Fruit fly (Drosophila melanogaster): Measurements from ENCODE around the gene CG17270.

Gene CG17270

DNA sequence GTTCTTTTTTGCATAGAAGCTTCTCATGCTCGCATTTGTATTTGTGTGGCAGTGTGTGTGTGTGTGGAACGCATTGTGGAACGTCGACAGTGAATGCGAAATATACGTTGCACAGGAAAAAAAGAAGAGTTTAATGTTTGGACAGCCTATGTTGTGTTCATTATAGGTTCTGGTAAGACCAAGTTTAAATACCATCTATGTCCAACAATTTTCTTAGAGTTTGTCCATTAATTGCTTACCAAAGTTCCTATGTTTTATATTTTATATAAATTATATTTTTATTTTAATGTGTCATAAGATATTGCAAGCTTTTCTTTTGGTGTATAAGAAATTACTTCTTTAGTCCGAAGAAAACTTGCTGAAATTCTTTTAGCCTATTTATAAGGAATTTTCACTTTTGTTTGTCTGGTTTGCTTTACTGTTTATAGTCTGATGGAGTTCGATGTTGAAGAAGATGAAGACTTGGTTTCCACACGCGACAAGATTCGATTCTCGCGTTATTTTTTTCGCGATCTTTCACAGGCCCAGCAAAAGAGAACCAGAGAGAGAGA, 36.5 kb downstream of the CG17270 start:
- peak; percentile 58 for TF ChIP-seq br (GFP tag; optimal IDR thresholded peaks at IDR 0.05)
- TF ChIP-seq psq (GFP tag; optimal IDR thresholded peaks at IDR 0.05): peak; percentile 79
- TF ChIP-seq sv (GFP tag; optimal IDR thresholded peaks at IDR 0.05): no peak
- TF ChIP-seq Mio (GFP tag; optimal IDR thresholded peaks at IDR 0.05): no peak
- peak; percentile 78 for TF ChIP-seq h (GFP tag; optimal IDR thresholded peaks at IDR 0.05)
- TF ChIP-seq CG32264 (GFP tag; optimal IDR thresholded peaks at IDR 0.05): no peak
- no peak for TF ChIP-seq Rel (GFP tag; optimal IDR thresholded peaks at IDR 0.05)
- TF ChIP-seq Rel (tag; optimal IDR thresholded peaks at IDR 0.05): peak; percentile 36
- no peak for TF ChIP-seq Myc (optimal IDR thresholded peaks at IDR 0.05)
- no peak for TF ChIP-seq Abd-B (GFP tag; optimal IDR thresholded peaks at IDR 0.05)
- TF ChIP-seq Dfd (GFP tag; optimal IDR thresholded peaks at IDR 0.05): no peak
- no peak for TF ChIP-seq CrebA (GFP tag; optimal IDR thresholded peaks at IDR 0.05; ENCODE audit: borderline replicate concordance)
- no peak for TF ChIP-seq Jra (GFP tag; optimal IDR thresholded peaks at IDR 0.05)
- peak; percentile 91 for TF ChIP-seq rgr (GFP tag; optimal IDR thresholded peaks at IDR 0.05)
- TF ChIP-seq CG9705 (GFP tag; optimal IDR thresholded peaks at IDR 0.05): peak; percentile 67
- TF ChIP-seq usp (GFP tag; optimal IDR thresholded peaks at IDR 0.05): no peak
- TF ChIP-seq tai (GFP tag; optimal IDR thresholded peaks at IDR 0.05): no peak
- TF ChIP-seq woc (GFP tag; optimal IDR thresholded peaks at IDR 0.05): peak; percentile 48
- TF ChIP-seq ey (GFP tag; optimal IDR thresholded peaks at IDR 0.05): peak; percentile 72
- TF ChIP-seq brk (GFP tag; optimal IDR thresholded peaks at IDR 0.05): no peak
- peak; percentile 82 for TF ChIP-seq dmrt93B (GFP tag; optimal IDR thresholded peaks at IDR 0.05)
- peak in 1 of 2 experiments; percentile 91 for TF ChIP-seq foxo (GFP tag; optimal IDR thresholded peaks at IDR 0.05)
- TF ChIP-seq HLH106 (tag; optimal IDR thresholded peaks at IDR 0.05): peak; percentile 89
- TF ChIP-seq Sp1 (GFP tag; optimal IDR thresholded peaks at IDR 0.05): peak; percentile 89
- TF ChIP-seq Hnf4 (GFP tag; optimal IDR thresholded peaks at IDR 0.05): peak; percentile 6
- no peak for TF ChIP-seq GATAd (GFP tag; optimal IDR thresholded peaks at IDR 0.05)
- no peak for TF ChIP-seq N (GFP tag; optimal IDR thresholded peaks at IDR 0.05)
- no peak for TF ChIP-seq dsf (GFP tag; optimal IDR thresholded peaks at IDR 0.05; ENCODE audit: borderline replicate concordance)
- no peak for TF ChIP-seq pan (optimal IDR thresholded peaks at IDR 0.05)
- TF ChIP-seq sage (GFP tag; optimal IDR thresholded peaks at IDR 0.05): peak; percentile 56
- peak; percentile 82 for TF ChIP-seq fru (GFP tag; optimal IDR thresholded peaks at IDR 0.05)
- TF ChIP-seq Hr78 (GFP tag; optimal IDR thresholded peaks at IDR 0.05): no peak
- TF ChIP-seq lola (GFP tag; optimal IDR thresholded peaks at IDR 0.05): no peak
- no peak for TF ChIP-seq Dif (GFP tag; optimal IDR thresholded peaks at IDR 0.05; ENCODE audit: partially characterized antibody)
- TF ChIP-seq Vsx2 (GFP tag; optimal IDR thresholded peaks at IDR 0.05; ENCODE audit: partially characterized antibody): no peak
- no peak for TF ChIP-seq jim (GFP tag; optimal IDR thresholded peaks at IDR 0.05)
- TF ChIP-seq OdsH (GFP tag; optimal IDR thresholded peaks at IDR 0.05): peak; percentile 71
- no peak for TF ChIP-seq Hr83 (GFP tag; optimal IDR thresholded peaks at IDR 0.05; ENCODE audit: poor library complexity, severe bottlenecking)
- TF ChIP-seq dl (GFP tag; optimal IDR thresholded peaks at IDR 0.05; ENCODE audit: insufficient read depth in 1 of 2, partially characterized antibody in 2 of 2): no peak

DNA sequence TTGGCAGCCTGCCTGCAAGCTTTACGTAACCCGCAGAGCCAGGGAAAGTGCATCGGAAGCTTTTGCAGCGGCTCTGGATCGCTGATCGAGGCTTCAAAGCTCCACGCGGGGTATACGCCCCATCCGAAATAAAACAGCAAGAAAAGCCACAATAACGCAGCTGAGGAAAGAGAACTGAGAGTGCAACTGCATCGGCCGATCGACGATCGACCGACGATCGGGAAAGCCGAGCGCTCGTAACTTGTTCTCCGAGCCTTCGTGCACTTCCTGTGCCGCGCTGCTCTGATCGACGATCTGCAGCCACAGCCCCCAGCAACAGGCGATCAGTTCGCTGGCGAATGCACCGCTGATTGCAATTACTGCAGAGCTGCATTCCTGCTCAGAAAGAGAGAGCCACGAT, 38.8 kb downstream of the CG17270 start:
- TF ChIP-seq woc (GFP tag; optimal IDR thresholded peaks at IDR 0.05) (peak; percentile 3), Abd-B (GFP tag; optimal IDR thresholded peaks at IDR 0.05) (no peak), h (GFP tag; optimal IDR thresholded peaks at IDR 0.05) (peak; percentile 43), Myc (optimal IDR thresholded peaks at IDR 0.05) (no peak), sv (GFP tag; optimal IDR thresholded peaks at IDR 0.05) (no peak), Hr83 (GFP tag; optimal IDR thresholded peaks at IDR 0.05; ENCODE audit: poor library complexity, severe bottlenecking) (peak; percentile 44), br (GFP tag; optimal IDR thresholded peaks at IDR 0.05) (peak; percentile 36), Sp1 (GFP tag; optimal IDR thresholded peaks at IDR 0.05) (peak; percentile 50), sage (GFP tag; optimal IDR thresholded peaks at IDR 0.05) (peak; percentile 21), Dif (GFP tag; optimal IDR thresholded peaks at IDR 0.05; ENCODE audit: partially characterized antibody) (peak; percentile 70), CrebA (GFP tag; optimal IDR thresholded peaks at IDR 0.05; ENCODE audit: borderline replicate concordance) (peak; percentile 55), usp (GFP tag; optimal IDR thresholded peaks at IDR 0.05) (no peak), N (GFP tag; optimal IDR thresholded peaks at IDR 0.05) (no peak), Mio (GFP tag; optimal IDR thresholded peaks at IDR 0.05) (no peak), dl (GFP tag; optimal IDR thresholded peaks at IDR 0.05; ENCODE audit: insufficient read depth in 1 of 2, partially characterized antibody in 2 of 2) (no peak), foxo (GFP tag; optimal IDR thresholded peaks at IDR 0.05) (peak in 1 of 2 experiments; percentile 6), CG9705 (GFP tag; optimal IDR thresholded peaks at IDR 0.05) (no peak), Jra (GFP tag; optimal IDR thresholded peaks at IDR 0.05) (peak; percentile 31), HLH106 (tag; optimal IDR thresholded peaks at IDR 0.05) (no peak), dmrt93B (GFP tag; optimal IDR thresholded peaks at IDR 0.05) (no peak), pan (optimal IDR thresholded peaks at IDR 0.05) (no peak), brk (GFP tag; optimal IDR thresholded peaks at IDR 0.05) (no peak), CG32264 (GFP tag; optimal IDR thresholded peaks at IDR 0.05) (no peak), psq (GFP tag; optimal IDR thresholded peaks at IDR 0.05) (peak; percentile 65), lola (GFP tag; optimal IDR thresholded peaks at IDR 0.05) (no peak), Hr78 (GFP tag; optimal IDR thresholded peaks at IDR 0.05) (no peak), Rel (GFP tag; optimal IDR thresholded peaks at IDR 0.05) (peak; percentile 53), Rel (tag; optimal IDR thresholded peaks at IDR 0.05) (peak; percentile 58), jim (GFP tag; optimal IDR thresholded peaks at IDR 0.05) (no peak), OdsH (GFP tag; optimal IDR thresholded peaks at IDR 0.05) (no peak), Hnf4 (GFP tag; optimal IDR thresholded peaks at IDR 0.05) (peak; percentile 3), rgr (GFP tag; optimal IDR thresholded peaks at IDR 0.05) (peak; percentile 42), Vsx2 (GFP tag; optimal IDR thresholded peaks at IDR 0.05; ENCODE audit: partially characterized antibody) (peak; percentile 33), tai (GFP tag; optimal IDR thresholded peaks at IDR 0.05) (no peak), ey (GFP tag; optimal IDR thresholded peaks at IDR 0.05) (peak; percentile 7), fru (GFP tag; optimal IDR thresholded peaks at IDR 0.05) (peak; percentile 59), Dfd (GFP tag; optimal IDR thresholded peaks at IDR 0.05) (no peak), GATAd (GFP tag; optimal IDR thresholded peaks at IDR 0.05) (no peak), dsf (GFP tag; optimal IDR thresholded peaks at IDR 0.05; ENCODE audit: borderline replicate concordance) (peak; percentile 17)

Measured in whole organism, wandering third instar larva.